Worm (Caenorhabditis elegans) whole organism, young adult: ENCODE data around the gene csa-1.

Experiments used
- B0336.3 ChIP-seq: fragments of 200-800 bp; sonication (Bioruptor generic); IDR thresholded peaks from 2 replicates; pipeline ENCODE4 v1.3.6; 2022; ENCODE audit warnings: missing genetic modification characterization, missing compliant biosample characterization
- C06A6.2 ChIP-seq: fragments of 200-800 bp; sonication (Bioruptor generic); conservative IDR thresholded peaks from 2 replicates; pipeline ENCODE4 v1.3.6; 2022; ENCODE audit warnings: missing genetic modification characterization, missing compliant biosample characterization
- D2030.7 ChIP-seq: fragments of 200-800 bp; sonication (Bioruptor generic); IDR thresholded peaks from 2 replicates; pipeline ENCODE4 v1.3.6; 2022; ENCODE audit warnings: missing genetic modification reagents, missing genetic modification characterization, missing compliant biosample characterization
- F22D6.2 ChIP-seq: sonication (generic microtip); optimal IDR thresholded peaks from 2 replicates; lab custom pipeline; 2016; ENCODE audit warnings: mild to moderate bottlenecking, missing genetic modification characterization, missing compliant biosample characterization
- F37B4.10 ChIP-seq: fragments of 200-800 bp; sonication (Bioruptor generic); IDR thresholded peaks from 2 replicates; pipeline ENCODE4 v1.3.6; 2022; ENCODE audit warnings: missing genetic modification characterization, missing compliant biosample characterization
- F57A8.1 ChIP-seq: fragments of 200-800 bp; sonication (Bioruptor generic); optimal IDR thresholded peaks from 2 replicates; lab custom pipeline; 2018; ENCODE audit warnings: mild to moderate bottlenecking, missing genetic modification characterization, moderate library complexity, missing compliant biosample characterization
- K12H6.12 ChIP-seq: fragments of 200-800 bp; sonication (Bioruptor generic); optimal IDR thresholded peaks from 2 replicates; lab custom pipeline; 2018; ENCODE audit warnings: mild to moderate bottlenecking, missing genetic modification characterization, missing compliant biosample characterization
- Y53G8AR.9 ChIP-seq: fragments of 200-800 bp; sonication (Bioruptor generic); conservative IDR thresholded peaks from 2 replicates; pipeline ENCODE4 v1.3.6; 2022; ENCODE audit warnings: missing genetic modification reagents, missing genetic modification characterization, missing compliant biosample characterization
- Y95B8A.8 ChIP-seq: fragments of 200-800 bp; sonication (Bioruptor generic); IDR thresholded peaks from 2 replicates; pipeline ENCODE4 v1.3.6; 2022; ENCODE audit warnings: missing genetic modification reagents, missing genetic modification characterization, missing compliant biosample characterization
- ZK185.1 ChIP-seq: sonication (generic microtip); optimal IDR thresholded peaks from 2 replicates; lab custom pipeline; 2016; ENCODE audit warnings: mild to moderate bottlenecking, missing genetic modification characterization, missing compliant biosample characterization; ENCODE audit not compliant: poor library complexity, severe bottlenecking
- aptf-2 ChIP-seq: fragments of 200-800 bp; sonication (Bioruptor generic); conservative IDR thresholded peaks from 2 replicates; pipeline ENCODE4 v1.3.6; 2022; ENCODE audit warnings: missing genetic modification reagents, missing genetic modification characterization, missing compliant biosample characterization
- atf-7 ChIP-seq: sonication (generic microtip); optimal IDR thresholded peaks from 2 replicates; lab custom pipeline; 2017; ENCODE audit warnings: mild to moderate bottlenecking, missing genetic modification characterization, missing compliant biosample characterization
- attf-5 ChIP-seq: fragments of 200-800 bp; sonication (Bioruptor generic); optimal IDR thresholded peaks from 2 replicates; lab custom pipeline; 2018; ENCODE audit warnings: mild to moderate bottlenecking, missing genetic modification characterization, missing compliant biosample characterization
- attf-6 ChIP-seq: fragments of 200-800 bp; sonication (Bioruptor generic); IDR thresholded peaks from 2 replicates; pipeline ENCODE4 v1.3.6; 2022; ENCODE audit warnings: missing genetic modification reagents, missing genetic modification characterization, missing compliant biosample characterization
- bed-2 ChIP-seq: fragments of 200-800 bp; sonication (Bioruptor generic); IDR thresholded peaks from 2 replicates; pipeline ENCODE4 v1.3.6; 2022; ENCODE audit warnings: missing genetic modification reagents, missing genetic modification characterization, missing compliant biosample characterization
- ceh-27 ChIP-seq: fragments of 200-800 bp; sonication (Bioruptor generic); optimal IDR thresholded peaks from 2 replicates; lab custom pipeline; 2018; ENCODE audit warnings: mild to moderate bottlenecking, missing genetic modification characterization, moderate library complexity, missing compliant biosample characterization
- ceh-79 ChIP-seq: sonication (generic microtip); optimal IDR thresholded peaks from 2 replicates; lab custom pipeline; 2017; ENCODE audit warnings: mild to moderate bottlenecking, missing genetic modification characterization, missing compliant biosample characterization
- egl-44 ChIP-seq: fragments of 200-800 bp; sonication (Bioruptor generic); IDR thresholded peaks from 2 replicates; pipeline ENCODE4 v1.3.6; 2022; ENCODE audit warnings: missing genetic modification reagents, missing genetic modification characterization, missing compliant biosample characterization
- ekl-4 ChIP-seq: fragments of 200-800 bp; sonication (Bioruptor generic); IDR thresholded peaks from 2 replicates; pipeline ENCODE4 v1.3.6; 2022; ENCODE audit warnings: missing genetic modification reagents, missing genetic modification characterization, missing compliant biosample characterization
- fkh-3 ChIP-seq: sonication (generic microtip); optimal IDR thresholded peaks from 2 replicates; lab custom pipeline; 2016; ENCODE audit warnings: mild to moderate bottlenecking, missing genetic modification characterization, missing compliant biosample characterization
- gei-17 ChIP-seq: fragments of 200-800 bp; sonication (Bioruptor generic); optimal IDR thresholded peaks from 2 replicates; lab custom pipeline; 2018; ENCODE audit warnings: mild to moderate bottlenecking, missing genetic modification characterization, missing compliant biosample characterization
- hlh-26 ChIP-seq: fragments of 200-800 bp; sonication (Bioruptor generic); conservative IDR thresholded peaks from 2 replicates; pipeline ENCODE4 v1.3.6; 2022; ENCODE audit warnings: missing genetic modification reagents, missing genetic modification characterization, missing compliant biosample characterization
- lag-1 ChIP-seq: fragments of 200-800 bp; sonication (Bioruptor generic); IDR thresholded peaks from 2 replicates; pipeline ENCODE4 v1.3.6; 2022; ENCODE audit warnings: missing genetic modification reagents, missing genetic modification characterization, missing compliant biosample characterization
- let-526 ChIP-seq: fragments of 200-800 bp; sonication (Bioruptor generic); IDR thresholded peaks from 2 replicates; pipeline ENCODE4 v1.3.6; 2022; ENCODE audit warnings: missing genetic modification reagents, missing genetic modification characterization, missing compliant biosample characterization
- lin-26 ChIP-seq: fragments of 200-800 bp; sonication (Bioruptor generic); IDR thresholded peaks from 2 replicates; pipeline ENCODE4 v1.3.6; 2022; ENCODE audit warnings: missing genetic modification reagents, missing genetic modification characterization, missing compliant biosample characterization
- lin-54 ChIP-seq: fragments of 200-800 bp; sonication (Bioruptor generic); optimal IDR thresholded peaks from 2 replicates; lab custom pipeline; 2018; ENCODE audit warnings: mild to moderate bottlenecking, missing genetic modification characterization, missing compliant biosample characterization
- lsy-27 ChIP-seq: sonication (generic microtip); optimal IDR thresholded peaks from 2 replicates; lab custom pipeline; 2017; ENCODE audit warnings: missing genetic modification characterization, mild to moderate bottlenecking, missing compliant biosample characterization, antibody characterized with exemption, missing genotype, borderline replicate concordance; ENCODE audit not compliant: insufficient read depth
- mcd-1 ChIP-seq: fragments of 200-800 bp; sonication (Bioruptor generic); IDR thresholded peaks from 2 replicates; pipeline ENCODE4 v1.3.6; 2022; ENCODE audit warnings: missing genetic modification reagents, missing genetic modification characterization, missing compliant biosample characterization
- mes-4 ChIP-seq: sonication (generic microtip); optimal IDR thresholded peaks from 2 replicates; lab custom pipeline; 2016; ENCODE audit warnings: missing genotype, missing genetic modification characterization, missing compliant biosample characterization
- mxl-1 ChIP-seq: sonication (generic microtip); optimal IDR thresholded peaks from 2 replicates; lab custom pipeline; 2016; ENCODE audit warnings: missing genetic modification characterization, missing compliant biosample characterization
- nfya-2 ChIP-seq: fragments of 200-800 bp; sonication (Bioruptor generic); IDR thresholded peaks from 2 replicates; pipeline ENCODE4 v1.3.6; 2022; ENCODE audit warnings: missing genetic modification reagents, missing genetic modification characterization, missing compliant biosample characterization
- nhr-120 ChIP-seq: fragments of 200-800 bp; sonication (Bioruptor generic); IDR thresholded peaks from 2 replicates; pipeline ENCODE4 v1.3.6; 2022; ENCODE audit warnings: missing genetic modification characterization, missing compliant biosample characterization
- nhr-80 ChIP-seq: sonication (generic microtip); optimal IDR thresholded peaks from 2 replicates; lab custom pipeline; 2016; ENCODE audit warnings: missing genetic modification characterization, missing compliant biosample characterization
- nhr-90 ChIP-seq: sonication (generic microtip); optimal IDR thresholded peaks from 2 replicates; lab custom pipeline; 2016; ENCODE audit warnings: missing genotype, mild to moderate bottlenecking, missing genetic modification characterization, missing compliant biosample characterization
- rcor-1 ChIP-seq: fragments of 200-800 bp; sonication (Bioruptor generic); IDR thresholded peaks from 2 replicates; pipeline ENCODE4 v1.3.6; 2022; ENCODE audit warnings: missing genetic modification reagents, missing genetic modification characterization, missing compliant biosample characterization
- sea-2 ChIP-seq: fragments of 200-800 bp; sonication (Bioruptor generic); IDR thresholded peaks from 2 replicates; pipeline ENCODE4 v1.3.6; 2022; ENCODE audit warnings: missing genetic modification characterization, missing compliant biosample characterization
- snpc-1.3 ChIP-seq: sonication (generic microtip); optimal IDR thresholded peaks from 2 replicates; lab custom pipeline; 2017; ENCODE audit warnings: missing genetic modification characterization, mild to moderate bottlenecking, missing compliant biosample characterization, antibody characterized with exemption, moderate library complexity, missing genotype, missing genetic modification reagents; ENCODE audit not compliant: insufficient read depth
- snpc-4 ChIP-seq, 5 experiments: fragments of 150-350 bp in 1 of 5; sonication (generic microtip) in 4 of 5; optimal IDR thresholded peaks; 2 replicates each; lab custom pipeline; 2014 to 2018; ENCODE audit warnings: missing genetic modification characterization in 5 of 5, missing biosample characterization in 3 of 5, antibody characterized with exemption in 2 of 5, mild to moderate bottlenecking in 2 of 5, missing compliant biosample characterization in 2 of 5, missing genotype in 2 of 5, moderate library complexity in 2 of 5, missing genetic modification reagents in 1 of 5
- somi-1 ChIP-seq: fragments of 200-800 bp; sonication (Bioruptor generic); optimal IDR thresholded peaks from 2 replicates; lab custom pipeline; 2018; ENCODE audit warnings: mild to moderate bottlenecking, missing genetic modification characterization, missing compliant biosample characterization
- tbp1 ChIP-seq: fragments of 200-800 bp; sonication (Bioruptor generic); optimal IDR thresholded peaks from 2 replicates; lab custom pipeline; 2018; ENCODE audit warnings: mild to moderate bottlenecking, missing genetic modification characterization, missing compliant biosample characterization
- tbx-9 ChIP-seq: sonication (generic microtip); optimal IDR thresholded peaks from 2 replicates; lab custom pipeline; 2016; ENCODE audit warnings: borderline replicate concordance, missing genetic modification characterization, inconsistent platforms, missing compliant biosample characterization
- tlf-1 ChIP-seq: fragments of 200-800 bp; sonication (Bioruptor generic); optimal IDR thresholded peaks from 2 replicates; lab custom pipeline; 2018; ENCODE audit warnings: mild to moderate bottlenecking, missing genetic modification characterization, missing compliant biosample characterization
- xnd-1 ChIP-seq: sonication (generic microtip); optimal IDR thresholded peaks from 2 replicates; lab custom pipeline; 2016; ENCODE audit warnings: missing genotype, missing genetic modification reagents, missing genetic modification characterization, missing compliant biosample characterization
- zim-3 ChIP-seq: sonication (generic microtip); optimal IDR thresholded peaks from 2 replicates; lab custom pipeline; 2017; ENCODE audit warnings: mild to moderate bottlenecking, missing genetic modification characterization, moderate library complexity, missing compliant biosample characterization
- ztf-26 ChIP-seq: sonication (generic microtip); optimal IDR thresholded peaks from 2 replicates; lab custom pipeline; 2017; ENCODE audit warnings: missing genetic modification characterization, missing compliant biosample characterization
- ztf-28 ChIP-seq: fragments of 200-800 bp; sonication (Bioruptor generic); IDR thresholded peaks from 2 replicates; pipeline ENCODE4 v1.3.6; 2022; ENCODE audit warnings: missing genetic modification reagents, missing genetic modification characterization, missing compliant biosample characterization

Gene csa-1

ce11 chrII:9274734-9275133, 44.8 kb downstream of the csa-1 start:
- TF ChIP-seq snpc-4 (GFP tag; optimal IDR thresholded peaks at IDR 0.05; lab: Kevin White, UChicago) (no peak), snpc-4 (tag; optimal IDR thresholded peaks at IDR 0.05; lab: Kevin White, UChicago) (peak in 1 of 4 experiments; percentile 26), ceh-79 (tag; lab: Kevin White, UChicago) (no peak), atf-7 (tag; lab: Kevin White, UChicago) (no peak), aptf-2 (no peak), Y53G8AR.9 (GFP tag; lab: Robert Waterston, UW) (0 out of 2 replicates have a peak, but pooled peaks have one; percentile 48), zim-3 (tag; lab: Kevin White, UChicago) (no peak), xnd-1 (tag; lab: Kevin White, UChicago) (peak; percentile 22), ceh-27 (no peak), D2030.7 (GFP tag; lab: Robert Waterston, UW) (no peak), attf-6 (no peak), nhr-80 (tag; lab: Kevin White, UChicago) (no peak)

DNA sequence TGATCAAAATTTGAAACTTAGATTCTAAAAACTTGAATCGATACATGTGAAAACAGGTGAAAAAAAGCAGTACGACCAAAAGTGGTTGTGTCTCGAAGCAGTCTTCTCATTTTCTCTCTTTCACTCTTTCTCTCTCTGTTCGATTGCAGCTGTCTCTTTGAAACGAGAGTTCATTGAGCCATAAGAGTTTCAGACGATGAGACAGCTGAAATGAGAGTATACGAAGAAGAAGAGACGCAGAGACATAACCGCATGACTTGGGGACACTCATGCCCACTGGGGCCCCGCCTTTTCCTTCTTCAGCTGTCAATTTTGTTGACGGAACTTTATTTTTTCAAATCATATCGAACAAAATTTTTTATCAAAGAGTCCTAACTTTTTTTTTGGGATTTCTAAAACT, 45.5 kb downstream of the csa-1 start:
- TF ChIP-seq lag-1 (GFP tag; lab: Robert Waterston, UW), result no peak
- no peak for TF ChIP-seq aptf-2
- 0 out of 2 replicates have a peak, but pooled peaks have one; percentile 17 for TF ChIP-seq Y95B8A.8
- peak; percentile 67 for TF ChIP-seq ceh-27
- peak; percentile 62; the same call in 1 of the 2 replicates for TF ChIP-seq let-526 (GFP tag; lab: Robert Waterston, UW)
- TF ChIP-seq attf-6, result no peak
- TF ChIP-seq fkh-3, result no peak
- no peak for TF ChIP-seq ceh-79 (tag; lab: Kevin White, UChicago)
- peak; percentile 44 for TF ChIP-seq F22D6.2 (tag; lab: Kevin White, UChicago)
- no peak; the same call in 1 of the 2 replicates for TF ChIP-seq egl-44 (GFP tag; lab: Robert Waterston, UW)
- TF ChIP-seq mxl-1 (tag; lab: Kevin White, UChicago), result no peak
- TF ChIP-seq gei-17 (GFP tag; lab: Kevin White, UChicago), result no peak
- no peak for TF ChIP-seq nfya-2 (GFP tag; lab: Robert Waterston, UW)
- TF ChIP-seq F57A8.1 (GFP tag; lab: Kevin White, UChicago), result no peak
- TF ChIP-seq tbx-9 (tag; lab: Kevin White, UChicago), result no peak
- TF ChIP-seq nhr-120 (GFP tag; lab: Robert Waterston, UW), result no peak
- TF ChIP-seq somi-1 (GFP tag; lab: Kevin White, UChicago), result peak; percentile 75
- TF ChIP-seq sea-2 (GFP tag; lab: Robert Waterston, UW), result no peak
- no peak for TF ChIP-seq snpc-1.3 (tag; lab: Kevin White, UChicago)
- no peak for TF ChIP-seq mes-4
- TF ChIP-seq bed-2, result no peak
- TF ChIP-seq ztf-28 (GFP tag; lab: Robert Waterston, UW), result no peak
- peak; percentile 61; the same call in 1 of the 2 replicates for TF ChIP-seq B0336.3 (GFP tag; lab: Robert Waterston, UW)
- no peak for TF ChIP-seq hlh-26 (GFP tag; lab: Robert Waterston, UW)
- peak; percentile 61 for TF ChIP-seq K12H6.12 (tag; lab: Kevin White, UChicago)
- TF ChIP-seq F37B4.10, result 0 out of 2 replicates have a peak, but pooled peaks have one; percentile 68
- peak; percentile 40 for TF ChIP-seq tlf-1
- peak; percentile 47 for TF ChIP-seq lin-54
- no peak for TF ChIP-seq lsy-27 (tag; lab: Kevin White, UChicago)
- TF ChIP-seq C06A6.2 (GFP tag; lab: Robert Waterston, UW), result 0 out of 2 replicates have a peak, but pooled peaks have one; percentile 47
- TF ChIP-seq mcd-1 (GFP tag; lab: Robert Waterston, UW), result peak; percentile 59
- TF ChIP-seq nhr-90, result peak; percentile 1
- TF ChIP-seq ZK185.1 (tag; lab: Kevin White, UChicago), result peak; percentile 74
- TF ChIP-seq lin-26 (GFP tag; lab: Robert Waterston, UW), result peak; percentile 71
- peak; percentile 48 for TF ChIP-seq tbp1
- TF ChIP-seq rcor-1 (GFP tag; lab: Robert Waterston, UW), result no peak
- TF ChIP-seq ztf-26, result peak; percentile 79
- peak; percentile 83 for TF ChIP-seq attf-5 (GFP tag; lab: Kevin White, UChicago)
- peak; percentile 72 for TF ChIP-seq ekl-4 (GFP tag; lab: Robert Waterston, UW)
